Worm (Caenorhabditis elegans) whole organism, L4 larva: ENCODE measurements around the gene cutl-2.
A peak's percentile ranks its signal among the peaks of the same experiment; 100 is the strongest.

Experiments
- D1046.2 ChIP-seq: fragments of 200-800 bp; sonication (Bioruptor generic); IDR thresholded peaks from 2 replicates; pipeline ENCODE4 v1.3.6; 2022; ENCODE audit warnings: missing genetic modification characterization, missing compliant biosample characterization
- F10B5.3 ChIP-seq: sonication (generic microtip); optimal IDR thresholded peaks from 2 replicates; lab custom pipeline; 2016; ENCODE audit warnings: mild to moderate bottlenecking, missing genetic modification characterization, missing compliant biosample characterization
- F49E8.2 ChIP-seq: sonication (generic microtip); optimal IDR thresholded peaks from 2 replicates; lab custom pipeline; 2016; ENCODE audit warnings: missing compliant biosample characterization, mild to moderate bottlenecking, missing genetic modification characterization, borderline replicate concordance
- T20F7.1 ChIP-seq: fragments of 200-800 bp; sonication (Bioruptor generic); optimal IDR thresholded peaks from 2 replicates; lab custom pipeline; 2018; ENCODE audit warnings: mild to moderate bottlenecking, missing genetic modification characterization, missing compliant biosample characterization
- Y105C5A.15 ChIP-seq: fragments of 200-800 bp; sonication (Bioruptor generic); IDR thresholded peaks from 2 replicates; pipeline ENCODE4 v1.3.6; 2022; ENCODE audit warnings: missing genetic modification characterization, missing compliant biosample characterization
- Y5F2A.4 ChIP-seq: fragments of 200-800 bp; sonication (Bioruptor generic); optimal IDR thresholded peaks from 2 replicates; lab custom pipeline; 2018; ENCODE audit warnings: mild to moderate bottlenecking, missing genetic modification characterization, missing compliant biosample characterization
- aly-2 ChIP-seq: sonication (generic microtip); optimal IDR thresholded peaks from 2 replicates; lab custom pipeline; 2018; ENCODE audit warnings: missing biosample characterization, missing genetic modification characterization
- ama-1 ChIP-seq: fragments of 150-350 bp; optimal IDR thresholded peaks from 2 replicates; lab custom pipeline; 2014; ENCODE audit warnings: inconsistent platforms, mixed read lengths
- arid-1 ChIP-seq: fragments of 200-800 bp; sonication (Bioruptor generic); conservative IDR thresholded peaks from 2 replicates; pipeline ENCODE4 v1.3.6; 2022; ENCODE audit warnings: missing genetic modification reagents, missing genetic modification characterization, missing compliant biosample characterization
- ceh-20 ChIP-seq: fragments of 200-800 bp; sonication (Bioruptor generic); IDR thresholded peaks from 2 replicates; pipeline ENCODE4 v1.3.6; 2022; ENCODE audit warnings: missing genetic modification reagents, missing genetic modification characterization, missing compliant biosample characterization
- ceh-32 ChIP-seq: sonication (generic microtip); optimal IDR thresholded peaks from 2 replicates; lab custom pipeline; 2016; ENCODE audit warnings: mild to moderate bottlenecking, missing genetic modification characterization, missing compliant biosample characterization; ENCODE audit not compliant: poor library complexity
- ceh-44 ChIP-seq: fragments of 200-800 bp; sonication (Bioruptor generic); IDR thresholded peaks from 2 replicates; pipeline ENCODE4 v1.3.6; 2022; ENCODE audit warnings: missing genetic modification reagents, missing genetic modification characterization, missing compliant biosample characterization
- ceh-82 ChIP-seq: sonication (generic microtip); optimal IDR thresholded peaks from 2 replicates; lab custom pipeline; 2017; ENCODE audit warnings: missing biosample characterization, missing genetic modification characterization
- ces-1 ChIP-seq: fragments of 150-350 bp; sonication (generic microtip); optimal IDR thresholded peaks from 4 replicates; lab custom pipeline; 2014; ENCODE audit warnings: missing biosample characterization, missing genetic modification reagents, missing genetic modification characterization
- ctbp-1 ChIP-seq: fragments of 200-800 bp; sonication (Bioruptor generic); IDR thresholded peaks from 2 replicates; pipeline ENCODE4 v1.3.6; 2022; ENCODE audit warnings: missing genetic modification reagents, missing genetic modification characterization, missing compliant biosample characterization
- daf-12 ChIP-seq: fragments of 150-350 bp; optimal IDR thresholded peaks from 2 replicates; lab custom pipeline; 2014; ENCODE audit warnings: missing biosample characterization, missing genetic modification reagents, missing genetic modification characterization
- daf-16 ChIP-seq, 3 experiments: sonication (generic microtip); optimal IDR thresholded peaks; 2 replicates each; lab custom pipeline; 2016 to 2017; ENCODE audit warnings: missing genetic modification characterization in 3 of 3, missing genetic modification reagents in 3 of 3, mild to moderate bottlenecking in 2 of 3, missing compliant biosample characterization in 2 of 3, missing biosample characterization in 1 of 3, moderate library complexity in 1 of 3
- dmd-8 ChIP-seq: fragments of 200-800 bp; sonication (Bioruptor generic); IDR thresholded peaks from 2 replicates; pipeline ENCODE4 v1.3.6; 2022; ENCODE audit warnings: missing genetic modification characterization, missing compliant biosample characterization
- dmd-9 ChIP-seq: fragments of 200-800 bp; sonication (Bioruptor generic); IDR thresholded peaks from 2 replicates; pipeline ENCODE4 v1.3.6; 2022; ENCODE audit warnings: missing genetic modification reagents, missing genetic modification characterization, missing compliant biosample characterization
- dpl-1 ChIP-seq: fragments of 150-350 bp; optimal IDR thresholded peaks from 2 replicates; lab custom pipeline; 2014; ENCODE audit warnings: missing biosample characterization, missing genetic modification reagents, missing genetic modification characterization
- fkh-10 ChIP-seq: fragments of 150-350 bp; optimal IDR thresholded peaks from 2 replicates; lab custom pipeline; 2014; ENCODE audit warnings: missing biosample characterization, missing genetic modification reagents, missing genetic modification characterization
- fos-1 ChIP-seq: fragments of 150-350 bp; optimal IDR thresholded peaks from 2 replicates; lab custom pipeline; 2014; ENCODE audit warnings: missing biosample characterization, missing genetic modification characterization
- gei-8 ChIP-seq: fragments of 200-800 bp; sonication (Bioruptor generic); optimal IDR thresholded peaks from 2 replicates; lab custom pipeline; 2018; ENCODE audit warnings: mild to moderate bottlenecking, missing genetic modification characterization, missing compliant biosample characterization
- hlh-11 ChIP-seq: fragments of 200-800 bp; sonication (Bioruptor generic); optimal IDR thresholded peaks from 2 replicates; lab custom pipeline; 2018; ENCODE audit warnings: mild to moderate bottlenecking, missing genetic modification characterization, missing compliant biosample characterization
- jun-1 ChIP-seq: fragments of 150-350 bp; optimal IDR thresholded peaks from 2 replicates; lab custom pipeline; 2014; ENCODE audit warnings: missing biosample characterization, missing genetic modification reagents, missing genetic modification characterization
- lin-13 ChIP-seq: fragments of 150-350 bp; optimal IDR thresholded peaks from 2 replicates; lab custom pipeline; 2014; ENCODE audit warnings: missing biosample characterization, missing genetic modification reagents, missing genetic modification characterization
- lsy-2 ChIP-seq, 2 experiments: fragments of 150-350 bp in 1 of 2; sonication (generic microtip) in 1 of 2; optimal IDR thresholded peaks; 2 replicates each; lab custom pipeline; 2014 to 2017; ENCODE audit warnings: missing biosample characterization in 2 of 2, missing genetic modification characterization in 2 of 2
- madf-9 ChIP-seq: fragments of 200-800 bp; sonication (Bioruptor generic); conservative IDR thresholded peaks from 2 replicates; pipeline ENCODE4 v1.3.6; 2022; ENCODE audit warnings: missing genetic modification reagents, missing genetic modification characterization, missing compliant biosample characterization
- mdl-1 ChIP-seq, 2 experiments: fragments of 150-350 bp in 1 of 2; sonication (generic microtip) in 1 of 2; optimal IDR thresholded peaks; 2 replicates each; lab custom pipeline; 2014 to 2017; ENCODE audit warnings: missing biosample characterization in 2 of 2, missing genetic modification characterization in 2 of 2
- mes-2 ChIP-seq: sonication (generic microtip); optimal IDR thresholded peaks from 2 replicates; lab custom pipeline; 2016; ENCODE audit warnings: missing genotype, mild to moderate bottlenecking, missing genetic modification characterization, missing compliant biosample characterization; ENCODE audit not compliant: poor library complexity, severe bottlenecking
- mxl-2 ChIP-seq: fragments of 200-800 bp; sonication (Bioruptor generic); conservative IDR thresholded peaks from 2 replicates; pipeline ENCODE4 v1.3.6; 2022; ENCODE audit warnings: missing genetic modification reagents, missing genetic modification characterization, missing compliant biosample characterization
- mxl-3 ChIP-seq: fragments of 200-800 bp; sonication (Bioruptor generic); optimal IDR thresholded peaks from 2 replicates; lab custom pipeline; 2018; ENCODE audit warnings: mild to moderate bottlenecking, missing genetic modification characterization, missing compliant biosample characterization
- nhr-11 ChIP-seq: fragments of 150-350 bp; optimal IDR thresholded peaks from 2 replicates; lab custom pipeline; 2014; ENCODE audit warnings: missing biosample characterization, missing genetic modification characterization
- nhr-111 ChIP-seq: fragments of 200-800 bp; sonication (Bioruptor generic); optimal IDR thresholded peaks from 2 replicates; lab custom pipeline; 2018; ENCODE audit warnings: mild to moderate bottlenecking, missing genetic modification characterization, missing compliant biosample characterization
- nhr-25 ChIP-seq: sonication (generic microtip); optimal IDR thresholded peaks from 2 replicates; lab custom pipeline; 2017; ENCODE audit warnings: missing genetic modification characterization, mild to moderate bottlenecking, missing compliant biosample characterization, antibody characterized with exemption, moderate library complexity, borderline replicate concordance; ENCODE audit not compliant: insufficient read depth
- nhr-28 ChIP-seq: fragments of 150-350 bp; optimal IDR thresholded peaks from 2 replicates; lab custom pipeline; 2014; ENCODE audit warnings: missing biosample characterization, missing genetic modification characterization
- php-3 ChIP-seq: fragments of 200-800 bp; sonication (Bioruptor generic); IDR thresholded peaks from 2 replicates; pipeline ENCODE4 v1.3.6; 2022; ENCODE audit warnings: missing genetic modification reagents, missing genetic modification characterization, missing compliant biosample characterization
- saeg-2 ChIP-seq: fragments of 200-800 bp; sonication (Bioruptor generic); IDR thresholded peaks from 2 replicates; pipeline ENCODE4 v1.3.6; 2022; ENCODE audit warnings: missing genetic modification reagents, missing genetic modification characterization, missing compliant biosample characterization
- set-16 ChIP-seq: fragments of 200-800 bp; sonication (Bioruptor generic); IDR thresholded peaks from 2 replicates; pipeline ENCODE4 v1.3.6; 2022; ENCODE audit warnings: missing genetic modification reagents, missing genetic modification characterization, missing compliant biosample characterization
- skn-1 ChIP-seq: fragments of 150-350 bp; optimal IDR thresholded peaks from 2 replicates; lab custom pipeline; 2014; ENCODE audit warnings: missing biosample characterization, missing genetic modification characterization
- spr-1 ChIP-seq: sonication (generic microtip); optimal IDR thresholded peaks from 2 replicates; lab custom pipeline; 2016; ENCODE audit warnings: mild to moderate bottlenecking, missing genetic modification characterization, missing compliant biosample characterization
- spr-3 ChIP-seq: fragments of 200-800 bp; sonication (Bioruptor generic); optimal IDR thresholded peaks from 2 replicates; lab custom pipeline; 2018; ENCODE audit warnings: mild to moderate bottlenecking, missing genetic modification characterization, missing compliant biosample characterization
- tra-1 ChIP-seq: fragments of 200-800 bp; sonication (Bioruptor generic); IDR thresholded peaks from 2 replicates; pipeline ENCODE4 v1.3.6; 2022; ENCODE audit warnings: missing genetic modification reagents, missing genetic modification characterization, missing compliant biosample characterization
- unc-62 ChIP-seq, 3 experiments: fragments of 150-350 bp in 1 of 3; sonication (generic microtip); optimal IDR thresholded peaks in 2 of 3; peaks in 1 of 3; 1 replicate in 1 of 3; 2 replicates in 2 of 3; lab custom pipeline; 2014 to 2017; ENCODE audit warnings: missing biosample characterization in 3 of 3, missing genetic modification characterization in 3 of 3, missing genetic modification reagents in 3 of 3, missing genotype in 1 of 3
- zip-11 ChIP-seq: fragments of 200-800 bp; sonication (Bioruptor generic); IDR thresholded peaks from 2 replicates; pipeline ENCODE4 v1.3.6; 2022; ENCODE audit warnings: missing genetic modification characterization, missing compliant biosample characterization
- ztf-11 ChIP-seq: fragments of 150-350 bp; optimal IDR thresholded peaks from 2 replicates; lab custom pipeline; 2014; ENCODE audit warnings: missing biosample characterization, missing genetic modification characterization

Gene cutl-2

ce11 chrII:9729196-9729595 is 4.7 kb upstream of the cutl-2 start (continued):
- TF ChIP-seq ceh-32, result no peak
- TF ChIP-seq, all 104 proteins: peak for 6

ce11 chrII:9728506-9728905 is 4.0 kb upstream of the cutl-2 start:
- no peak for TF ChIP-seq ceh-44 (GFP tag; lab: Robert Waterston, UW)
- peak; percentile 83 for TF ChIP-seq fkh-10 (GFP tag; lab: Kevin White, UChicago)
- 0 out of 2 replicates have a peak, but pooled peaks have one; percentile 20 for TF ChIP-seq ctbp-1
- no peak for TF ChIP-seq nhr-111 (GFP tag; lab: Kevin White, UChicago)
- TF ChIP-seq arid-1, result no peak
- TF ChIP-seq mxl-2, result no peak
- peak in 1 of 2 experiments; percentile 1 for TF ChIP-seq lsy-2 (tag; optimal IDR thresholded peaks at IDR 0.05; lab: Kevin White, UChicago)
- peak; percentile 64 for TF ChIP-seq ces-1 (GFP tag; lab: Kevin White, UChicago)

DNA sequence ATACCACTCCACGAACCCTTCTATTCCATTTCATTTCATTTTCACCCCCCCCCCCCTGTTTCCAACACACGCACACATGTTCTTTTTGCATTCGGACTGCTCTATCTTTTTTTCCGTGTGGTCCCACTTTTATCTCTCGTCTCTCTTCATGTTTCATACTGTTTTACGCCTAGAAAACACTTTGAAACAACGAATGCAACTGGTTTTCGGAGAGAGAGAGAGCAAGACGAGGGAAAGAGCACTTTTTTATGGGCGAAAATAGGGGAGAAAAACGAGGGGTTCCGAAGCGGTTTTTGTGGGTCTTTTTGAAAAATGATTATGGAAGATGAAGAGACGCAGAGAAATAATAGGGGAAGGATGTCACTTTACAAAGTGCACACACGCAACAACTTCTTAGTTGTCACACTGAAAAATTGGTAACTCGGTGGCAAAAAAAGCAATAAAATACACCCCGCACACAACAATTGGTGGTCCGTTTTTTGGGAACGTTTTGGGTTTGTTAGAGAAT is 2.8 kb upstream of the cutl-2 start:
- no peak for TF ChIP-seq F49E8.2
- TF ChIP-seq skn-1, result no peak
- no peak for TF ChIP-seq D1046.2 (GFP tag; lab: Robert Waterston, UW)
- no peak for TF ChIP-seq mxl-3 (GFP tag; lab: Kevin White, UChicago)
- TF ChIP-seq fos-1, result no peak
- no peak for TF ChIP-seq nhr-25 (tag; lab: Kevin White, UChicago)
- 0 out of 2 replicates have a peak, but pooled peaks have one; percentile 42 for TF ChIP-seq tra-1
- TF ChIP-seq daf-16 (GFP tag; optimal IDR thresholded peaks at IDR 0.05; lab: Kevin White, UChicago), result no peak
- TF ChIP-seq daf-16 (tag; optimal IDR thresholded peaks at IDR 0.05; lab: Kevin White, UChicago), result no peak
- TF ChIP-seq ceh-20 (GFP tag; lab: Robert Waterston, UW), result no peak
- no peak for TF ChIP-seq mdl-1 (tag; optimal IDR thresholded peaks at IDR 0.05; lab: Kevin White, UChicago)
- TF ChIP-seq jun-1 (tag; lab: Kevin White, UChicago), result no peak
- TF ChIP-seq lsy-2 (tag; optimal IDR thresholded peaks at IDR 0.05; lab: Kevin White, UChicago), result peak in 1 of 2 experiments; percentile 6
- TF ChIP-seq F10B5.3, result no peak
- TF ChIP-seq dpl-1, result no peak
- no peak for TF ChIP-seq spr-1 (tag; lab: Kevin White, UChicago)
- TF ChIP-seq ztf-11 (tag; lab: Kevin White, UChicago), result no peak
- no peak for TF ChIP-seq Y5F2A.4
- TF ChIP-seq zip-11, result no peak
- no peak for TF ChIP-seq T20F7.1
- TF ChIP-seq hlh-11 (tag; lab: Kevin White, UChicago), result peak; percentile 12
- no peak for TF ChIP-seq mxl-2
- TF ChIP-seq unc-62 (GFP tag; optimal IDR thresholded peaks at IDR 0.05 in 1 of 2; lab: Kevin White, UChicago), result peak in 1 of 2 experiments; percentile 32
- no peak for TF ChIP-seq unc-62 (tag; optimal IDR thresholded peaks at IDR 0.05; lab: Kevin White, UChicago)
- TF ChIP-seq ceh-44 (GFP tag; lab: Robert Waterston, UW), result no peak
- TF ChIP-seq Y105C5A.15 (GFP tag; lab: Robert Waterston, UW), result no peak
- TF ChIP-seq aly-2 (tag; lab: Kevin White, UChicago), result no peak
- TF ChIP-seq ceh-82 (tag; lab: Kevin White, UChicago), result no peak
- TF ChIP-seq nhr-11 (tag; lab: Kevin White, UChicago), result peak; percentile 8
- no peak for TF ChIP-seq gei-8
- no peak for TF ChIP-seq dmd-9 (GFP tag; lab: Robert Waterston, UW)
- no peak for TF ChIP-seq spr-3 (GFP tag; lab: Kevin White, UChicago)
- TF ChIP-seq saeg-2, result no peak
- TF ChIP-seq lin-13, result no peak
- no peak for TF ChIP-seq dmd-8
- TF ChIP-seq ceh-32, result no peak
- no peak for TF ChIP-seq madf-9
- TF ChIP-seq ama-1 (lab: Kevin White, UChicago), result no peak
- TF ChIP-seq set-16 (GFP tag; lab: Robert Waterston, UW), result no peak
- TF ChIP-seq mes-2 (tag; lab: Kevin White, UChicago), result no peak
- no peak for TF ChIP-seq php-3
- no peak for TF ChIP-seq nhr-28 (tag; lab: Kevin White, UChicago)
- no peak for TF ChIP-seq daf-12 (tag; lab: Kevin White, UChicago)
